Worm (Caenorhabditis elegans) whole organism, early embryonic: ENCODE measurements around the gene F57B7.2.

Experiments
- flt-1 ChIP-seq: fragments of 200-800 bp; sonication (Bioruptor generic); IDR thresholded peaks from 2 replicates; pipeline ENCODE4 v1.3.6; 2022; ENCODE audit warnings: missing genetic modification characterization, missing compliant biosample characterization
- hnd-1 ChIP-seq: sonication (generic microtip); optimal IDR thresholded peaks from 2 replicates; lab custom pipeline; 2016; ENCODE audit warnings: missing genetic modification characterization, missing compliant biosample characterization

ce11 chrV:11407251-11407650, 36.2 kb downstream of the F57B7.2 start, which contains the start of gene K03B8.6:
- TF ChIP-seq hnd-1 (tag; lab: Kevin White, UChicago) (no peak), flt-1 (GFP tag; lab: Robert Waterston, UW) (no peak)
